Worm (Caenorhabditis elegans) whole organism, L4 larva: Measurements from ENCODE around the gene cest-4.

Experiments
- F37D6.2 ChIP-seq: sonication (generic microtip); optimal IDR thresholded peaks from 2 replicates; lab custom pipeline; 2016; ENCODE audit warnings: mild to moderate bottlenecking, missing genetic modification characterization, missing compliant biosample characterization
- T20F7.1 ChIP-seq: fragments of 200-800 bp; sonication (Bioruptor generic); optimal IDR thresholded peaks from 2 replicates; lab custom pipeline; 2018; ENCODE audit warnings: mild to moderate bottlenecking, missing genetic modification characterization, missing compliant biosample characterization
- Y105C5A.15 ChIP-seq: fragments of 200-800 bp; sonication (Bioruptor generic); IDR thresholded peaks from 2 replicates; pipeline ENCODE4 v1.3.6; 2022; ENCODE audit warnings: missing genetic modification characterization, missing compliant biosample characterization
- Y5F2A.4 ChIP-seq: fragments of 200-800 bp; sonication (Bioruptor generic); optimal IDR thresholded peaks from 2 replicates; lab custom pipeline; 2018; ENCODE audit warnings: mild to moderate bottlenecking, missing genetic modification characterization, missing compliant biosample characterization
- aha-1 ChIP-seq: fragments of 150-350 bp; peaks from one replicate; lab custom pipeline; 2014; ENCODE audit warnings: missing biosample characterization, missing genetic modification characterization
- ama-1 ChIP-seq: fragments of 150-350 bp; optimal IDR thresholded peaks from 2 replicates; lab custom pipeline; 2014; ENCODE audit warnings: inconsistent platforms, mixed read lengths
- arid-1 ChIP-seq: fragments of 200-800 bp; sonication (Bioruptor generic); conservative IDR thresholded peaks from 2 replicates; pipeline ENCODE4 v1.3.6; 2022; ENCODE audit warnings: missing genetic modification reagents, missing genetic modification characterization, missing compliant biosample characterization
- ceh-28 ChIP-seq: fragments of 150-350 bp; optimal IDR thresholded peaks from 2 replicates; lab custom pipeline; 2014; ENCODE audit warnings: missing biosample characterization, missing genetic modification reagents, missing genetic modification characterization
- ceh-44 ChIP-seq: fragments of 200-800 bp; sonication (Bioruptor generic); IDR thresholded peaks from 2 replicates; pipeline ENCODE4 v1.3.6; 2022; ENCODE audit warnings: missing genetic modification reagents, missing genetic modification characterization, missing compliant biosample characterization
- ceh-62 ChIP-seq: sonication (generic microtip); optimal IDR thresholded peaks from 2 replicates; lab custom pipeline; 2017; ENCODE audit warnings: missing biosample characterization, missing genetic modification characterization
- cey-2 ChIP-seq: sonication (generic microtip); optimal IDR thresholded peaks from 3 replicates; lab custom pipeline; 2017; ENCODE audit warnings: missing genetic modification characterization, mild to moderate bottlenecking, missing compliant biosample characterization, antibody characterized with exemption, borderline replicate concordance; ENCODE audit not compliant: insufficient read depth
- daf-16 ChIP-seq, 3 experiments: sonication (generic microtip); optimal IDR thresholded peaks; 2 replicates each; lab custom pipeline; 2016 to 2017; ENCODE audit warnings: missing genetic modification characterization in 3 of 3, missing genetic modification reagents in 3 of 3, mild to moderate bottlenecking in 2 of 3, missing compliant biosample characterization in 2 of 3, missing biosample characterization in 1 of 3, moderate library complexity in 1 of 3
- dmd-6 ChIP-seq: fragments of 200-800 bp; sonication (Bioruptor generic); IDR thresholded peaks from 2 replicates; pipeline ENCODE4 v1.3.6; 2022; ENCODE audit warnings: missing genetic modification reagents, missing genetic modification characterization, missing compliant biosample characterization
- dmd-9 ChIP-seq: fragments of 200-800 bp; sonication (Bioruptor generic); IDR thresholded peaks from 2 replicates; pipeline ENCODE4 v1.3.6; 2022; ENCODE audit warnings: missing genetic modification reagents, missing genetic modification characterization, missing compliant biosample characterization
- dpl-1 ChIP-seq: fragments of 150-350 bp; optimal IDR thresholded peaks from 2 replicates; lab custom pipeline; 2014; ENCODE audit warnings: missing biosample characterization, missing genetic modification reagents, missing genetic modification characterization
- duxl-1 ChIP-seq: sonication (generic microtip); optimal IDR thresholded peaks from 2 replicates; lab custom pipeline; 2016; ENCODE audit warnings: mild to moderate bottlenecking, missing genetic modification characterization, moderate library complexity, missing compliant biosample characterization; ENCODE audit not compliant: poor library complexity
- dve-1 ChIP-seq: sonication (generic microtip); optimal IDR thresholded peaks from 2 replicates; lab custom pipeline; 2017; ENCODE audit warnings: antibody characterized with exemption, mild to moderate bottlenecking, missing genetic modification characterization, missing compliant biosample characterization; ENCODE audit not compliant: insufficient read depth
- gei-8 ChIP-seq: fragments of 200-800 bp; sonication (Bioruptor generic); optimal IDR thresholded peaks from 2 replicates; lab custom pipeline; 2018; ENCODE audit warnings: mild to moderate bottlenecking, missing genetic modification characterization, missing compliant biosample characterization
- hif-1 ChIP-seq, 2 experiments: sonication (generic microtip); optimal IDR thresholded peaks; 2 replicates each; lab custom pipeline; 2016 to 2017; ENCODE audit warnings: missing compliant biosample characterization in 2 of 2, missing genetic modification characterization in 2 of 2, missing genetic modification reagents in 2 of 2, missing genotype in 2 of 2, mild to moderate bottlenecking in 1 of 2
- hlh-30 ChIP-seq: sonication (generic microtip); optimal IDR thresholded peaks from 2 replicates; lab custom pipeline; 2017; ENCODE audit warnings: antibody characterized with exemption, mild to moderate bottlenecking, missing genetic modification characterization, missing compliant biosample characterization; ENCODE audit not compliant: insufficient read depth
- hmg-1.1 ChIP-seq: fragments of 200-800 bp; sonication (Bioruptor generic); IDR thresholded peaks from 2 replicates; pipeline ENCODE4 v1.3.6; 2022; ENCODE audit warnings: missing genetic modification reagents, missing genetic modification characterization, missing compliant biosample characterization
- jun-1 ChIP-seq: fragments of 150-350 bp; optimal IDR thresholded peaks from 2 replicates; lab custom pipeline; 2014; ENCODE audit warnings: missing biosample characterization, missing genetic modification reagents, missing genetic modification characterization
- lim-7 ChIP-seq: fragments of 200-800 bp; sonication (Bioruptor generic); IDR thresholded peaks from 2 replicates; pipeline ENCODE4 v1.3.6; 2022; ENCODE audit warnings: missing genetic modification characterization, missing compliant biosample characterization
- lin-15B ChIP-seq: fragments of 150-350 bp; sonication (generic microtip); optimal IDR thresholded peaks from 3 replicates; lab custom pipeline; 2014; ENCODE audit warnings: missing biosample characterization, missing genetic modification characterization
- madf-5 ChIP-seq, 2 experiments: fragments of 200-800 bp; sonication (Bioruptor generic); IDR thresholded peaks; 2 replicates each; pipeline ENCODE4 v1.3.6; 2022; ENCODE audit warnings: missing compliant biosample characterization in 2 of 2, missing genetic modification characterization in 2 of 2
- madf-9 ChIP-seq: fragments of 200-800 bp; sonication (Bioruptor generic); conservative IDR thresholded peaks from 2 replicates; pipeline ENCODE4 v1.3.6; 2022; ENCODE audit warnings: missing genetic modification reagents, missing genetic modification characterization, missing compliant biosample characterization
- mep-1 ChIP-seq: fragments of 150-350 bp; sonication (generic microtip); optimal IDR thresholded peaks from 3 replicates; lab custom pipeline; 2014; ENCODE audit warnings: missing biosample characterization, missing genetic modification characterization
- mes-2 ChIP-seq: sonication (generic microtip); optimal IDR thresholded peaks from 2 replicates; lab custom pipeline; 2016; ENCODE audit warnings: missing genotype, mild to moderate bottlenecking, missing genetic modification characterization, missing compliant biosample characterization; ENCODE audit not compliant: poor library complexity, severe bottlenecking
- mxl-3 ChIP-seq: fragments of 200-800 bp; sonication (Bioruptor generic); optimal IDR thresholded peaks from 2 replicates; lab custom pipeline; 2018; ENCODE audit warnings: mild to moderate bottlenecking, missing genetic modification characterization, missing compliant biosample characterization
- nhr-11 ChIP-seq: fragments of 150-350 bp; optimal IDR thresholded peaks from 2 replicates; lab custom pipeline; 2014; ENCODE audit warnings: missing biosample characterization, missing genetic modification characterization
- nhr-25 ChIP-seq: sonication (generic microtip); optimal IDR thresholded peaks from 2 replicates; lab custom pipeline; 2017; ENCODE audit warnings: missing genetic modification characterization, mild to moderate bottlenecking, missing compliant biosample characterization, antibody characterized with exemption, moderate library complexity, borderline replicate concordance; ENCODE audit not compliant: insufficient read depth
- nhr-28 ChIP-seq: fragments of 150-350 bp; optimal IDR thresholded peaks from 2 replicates; lab custom pipeline; 2014; ENCODE audit warnings: missing biosample characterization, missing genetic modification characterization
- nhr-48 ChIP-seq: sonication (generic microtip); optimal IDR thresholded peaks from 2 replicates; lab custom pipeline; 2016; ENCODE audit warnings: mild to moderate bottlenecking, missing genetic modification characterization, missing compliant biosample characterization
- nhr-76 ChIP-seq: fragments of 150-350 bp; optimal IDR thresholded peaks from 2 replicates; lab custom pipeline; 2014; ENCODE audit warnings: missing biosample characterization, missing genetic modification characterization
- php-3 ChIP-seq: fragments of 200-800 bp; sonication (Bioruptor generic); IDR thresholded peaks from 2 replicates; pipeline ENCODE4 v1.3.6; 2022; ENCODE audit warnings: missing genetic modification reagents, missing genetic modification characterization, missing compliant biosample characterization
- rbr-2 ChIP-seq: sonication (generic microtip); optimal IDR thresholded peaks from 2 replicates; lab custom pipeline; 2016; ENCODE audit warnings: missing genotype, missing genetic modification characterization, missing compliant biosample characterization
- sdz-12 ChIP-seq: fragments of 200-800 bp; sonication (Bioruptor generic); optimal IDR thresholded peaks from 2 replicates; lab custom pipeline; 2018; ENCODE audit warnings: mild to moderate bottlenecking, missing genetic modification characterization, missing compliant biosample characterization
- snpc-4 ChIP-seq: fragments of 150-350 bp; optimal IDR thresholded peaks from 2 replicates; lab custom pipeline; 2014; ENCODE audit warnings: missing biosample characterization, missing genetic modification characterization
- spr-1 ChIP-seq: sonication (generic microtip); optimal IDR thresholded peaks from 2 replicates; lab custom pipeline; 2016; ENCODE audit warnings: mild to moderate bottlenecking, missing genetic modification characterization, missing compliant biosample characterization
- spr-3 ChIP-seq: fragments of 200-800 bp; sonication (Bioruptor generic); optimal IDR thresholded peaks from 2 replicates; lab custom pipeline; 2018; ENCODE audit warnings: mild to moderate bottlenecking, missing genetic modification characterization, missing compliant biosample characterization
- tra-1 ChIP-seq: fragments of 200-800 bp; sonication (Bioruptor generic); IDR thresholded peaks from 2 replicates; pipeline ENCODE4 v1.3.6; 2022; ENCODE audit warnings: missing genetic modification reagents, missing genetic modification characterization, missing compliant biosample characterization
- unc-62 ChIP-seq, 3 experiments: fragments of 150-350 bp in 1 of 3; sonication (generic microtip); optimal IDR thresholded peaks in 2 of 3; peaks in 1 of 3; 1 replicate in 1 of 3; 2 replicates in 2 of 3; lab custom pipeline; 2014 to 2017; ENCODE audit warnings: missing biosample characterization in 3 of 3, missing genetic modification characterization in 3 of 3, missing genetic modification reagents in 3 of 3, missing genotype in 1 of 3
- vab-7 ChIP-seq: fragments of 200-800 bp; sonication (Bioruptor generic); IDR thresholded peaks from 2 replicates; pipeline ENCODE4 v1.3.6; 2022; ENCODE audit warnings: missing genetic modification reagents, missing genetic modification characterization, missing compliant biosample characterization
- zfp-3 ChIP-seq: fragments of 200-800 bp; sonication (Bioruptor generic); conservative IDR thresholded peaks from 2 replicates; pipeline ENCODE4 v1.3.6; 2022; ENCODE audit warnings: missing genetic modification reagents, missing genetic modification characterization, missing compliant biosample characterization
- zip-2 ChIP-seq: fragments of 150-350 bp; optimal IDR thresholded peaks from 2 replicates; lab custom pipeline; 2014; ENCODE audit warnings: missing biosample characterization, missing genetic modification characterization

Gene cest-4

ce11 chrIV:6790438-6791124 lies 11.6 kb downstream of the cest-4 start, which contains the start of the genes C17H12.2 and vha-8 (continued):
- TF ChIP-seq nhr-25 (tag; lab: Kevin White, UChicago) (peak; percentile 87), gei-8 (no peak), snpc-4 (peak; percentile 53), spr-1 (peak; percentile 78), hif-1 (tag; optimal IDR thresholded peaks at IDR 0.05; lab: Kevin White, UChicago) (peak in 1 of 2 experiments; percentile 69), ceh-44 (GFP tag; lab: Robert Waterston, UW) (0 out of 2 replicates have a peak, but pooled peaks have one; percentile 11), ama-1 (lab: Kevin White, UChicago) (peak; percentile 89), F37D6.2 (tag; lab: Kevin White, UChicago) (peak; percentile 56), tra-1 (GFP tag; lab: Robert Waterston, UW) (0 out of 2 replicates have a peak, but pooled peaks have one; percentile 41), ceh-62 (tag; lab: Kevin White, UChicago) (no peak), ceh-28 (tag; lab: Kevin White, UChicago) (peak; percentile 54), nhr-48 (tag; lab: Kevin White, UChicago) (peak; percentile 45), nhr-28 (tag; lab: Kevin White, UChicago) (peak; percentile 95), unc-62 (GFP tag; optimal IDR thresholded peaks at IDR 0.05 in 1 of 2; lab: Kevin White, UChicago) (peak in 1 of 2 experiments; percentile 87), unc-62 (tag; optimal IDR thresholded peaks at IDR 0.05; lab: Kevin White, UChicago) (no peak), madf-5 (GFP tag; IDR thresholded peaks at IDR 0.05; lab: Robert Waterston, UW) (no peak), duxl-1 (tag; lab: Kevin White, UChicago) (no peak), aha-1 (tag; lab: Kevin White, UChicago) (peak; percentile 97), dmd-6 (peak; percentile 88), sdz-12 (GFP tag; lab: Kevin White, UChicago) (no peak), dpl-1 (GFP tag; lab: Kevin White, UChicago) (peak; percentile 85), hmg-1.1 (GFP tag; lab: Robert Waterston, UW) (peak; percentile 89), mxl-3 (GFP tag; lab: Kevin White, UChicago) (peak; percentile 91), jun-1 (tag; lab: Kevin White, UChicago) (peak; percentile 59), lim-7 (no peak), mes-2 (tag; lab: Kevin White, UChicago) (peak; percentile 90), arid-1 (GFP tag; lab: Robert Waterston, UW) (0 out of 2 replicates have a peak, but pooled peaks have one; percentile 25), zip-2 (tag; lab: Kevin White, UChicago) (no peak), spr-3 (GFP tag; lab: Kevin White, UChicago) (no peak), Y5F2A.4 (GFP tag; lab: Kevin White, UChicago) (no peak), daf-16 (GFP tag; optimal IDR thresholded peaks at IDR 0.05; lab: Kevin White, UChicago) (peak in 1 of 2 experiments; percentile 47), daf-16 (tag; optimal IDR thresholded peaks at IDR 0.05; lab: Kevin White, UChicago) (peak; percentile 58), nhr-76 (tag; lab: Kevin White, UChicago) (peak; percentile 44), nhr-11 (tag; lab: Kevin White, UChicago) (peak; percentile 95), vab-7 (GFP tag; lab: Robert Waterston, UW) (peak; percentile 46; the same call in 1 of the 2 replicates), php-3 (GFP tag; lab: Robert Waterston, UW) (no peak), T20F7.1 (GFP tag; lab: Kevin White, UChicago) (peak; percentile 85), madf-9 (GFP tag; lab: Robert Waterston, UW) (peak; percentile 47; the same call in 1 of the 2 replicates), zfp-3 (GFP tag; lab: Robert Waterston, UW) (0 out of 2 replicates have a peak, but pooled peaks have one; percentile 50), rbr-2 (tag; lab: Kevin White, UChicago) (peak; percentile 90), dmd-9 (GFP tag; lab: Robert Waterston, UW) (0 out of 2 replicates have a peak, but pooled peaks have one; percentile 63), lin-15B (tag; lab: Kevin White, UChicago) (peak; percentile 80), hlh-30 (peak; percentile 87), Y105C5A.15 (GFP tag; lab: Robert Waterston, UW) (no peak), mep-1 (peak; percentile 97), dve-1 (peak; percentile 95), cey-2 (tag; lab: Kevin White, UChicago) (no peak)
